Fruit fly (Drosophila melanogaster): ENCODE results near the gene CG42673.

- TF ChIP-seq Dll (optimal IDR thresholded peaks at IDR 0.05) (no peak), pan (optimal IDR thresholded peaks at IDR 0.05) (no peak)
These were observed 24.6 kb downstream of the CG42673 start for dm6 chr3L:9571629-9572028.
